Fruit fly (Drosophila melanogaster) whole organism, prepupa: Measurements from ENCODE around the gene Cyp4ac1.

Experiments
- CG10631 ChIP-seq: fragments of 200-800 bp; sonication (Bioruptor generic); optimal IDR thresholded peaks from 2 replicates; lab custom pipeline; 2016; ENCODE audit warnings: missing biosample characterization, missing genetic modification characterization
- CG10669 ChIP-seq: fragments of 200-800 bp; sonication (Bioruptor generic); optimal IDR thresholded peaks from 3 replicates; lab custom pipeline; 2018; ENCODE audit warnings: missing biosample characterization, mild to moderate bottlenecking, missing genetic modification characterization, moderate library complexity
- CG11294 ChIP-seq: fragments of 200-800 bp; sonication (Bioruptor generic); IDR thresholded peaks from 2 replicates; pipeline ENCODE4 v1.3.6; 2022; ENCODE audit warnings: missing biosample characterization, missing genetic modification characterization
- CG11762 ChIP-seq: fragments of 200-800 bp; sonication (Bioruptor generic); optimal IDR thresholded peaks from 3 replicates; lab custom pipeline; 2016; ENCODE audit warnings: missing biosample characterization, missing genetic modification characterization; ENCODE audit not compliant: insufficient read depth
- CG11902 ChIP-seq: fragments of 200-800 bp; sonication (Bioruptor generic); optimal IDR thresholded peaks from 3 replicates; lab custom pipeline; 2016; ENCODE audit warnings: missing biosample characterization, missing genetic modification characterization
- CG31627 ChIP-seq: fragments of 200-800 bp; sonication (Bioruptor generic); optimal IDR thresholded peaks from 3 replicates; lab custom pipeline; 2016; ENCODE audit warnings: missing biosample characterization, missing genetic modification characterization
- CG32006 ChIP-seq: fragments of 200-800 bp; sonication (Bioruptor generic); optimal IDR thresholded peaks from 3 replicates; lab custom pipeline; 2017; ENCODE audit warnings: missing biosample characterization, mild to moderate bottlenecking, missing genetic modification characterization
- CG34406 ChIP-seq: fragments of 200-800 bp; sonication (Bioruptor generic); optimal IDR thresholded peaks from 3 replicates; lab custom pipeline; 2016; ENCODE audit warnings: missing biosample characterization, missing genetic modification characterization
- CG6163 ChIP-seq: fragments of 200-800 bp; sonication (Bioruptor generic); IDR thresholded peaks from 3 replicates; pipeline ENCODE4 v1.3.6; 2022; ENCODE audit warnings: missing biosample characterization, missing genetic modification characterization
- CG6808 ChIP-seq: fragments of 200-800 bp; sonication (Bioruptor generic); optimal IDR thresholded peaks from 3 replicates; lab custom pipeline; 2017; ENCODE audit warnings: missing biosample characterization, missing genetic modification characterization, mild to moderate bottlenecking, moderate library complexity, missing genetic modification reagents
- CG6854 ChIP-seq: fragments of 200-800 bp; sonication (Bioruptor generic); optimal IDR thresholded peaks from 2 replicates; lab custom pipeline; 2017; ENCODE audit warnings: missing biosample characterization, mild to moderate bottlenecking, missing genetic modification characterization
- CG7368 ChIP-seq: fragments of 200-800 bp; sonication (Bioruptor generic); optimal IDR thresholded peaks from 3 replicates; lab custom pipeline; 2016; ENCODE audit warnings: missing biosample characterization, missing genetic modification characterization
- CG8119 ChIP-seq: fragments of 200-800 bp; sonication (Bioruptor generic); IDR thresholded peaks from 3 replicates; pipeline ENCODE4 v1.3.6; 2022; ENCODE audit warnings: missing biosample characterization, missing genetic modification characterization
- CG8319 ChIP-seq: fragments of 200-800 bp; sonication (Bioruptor generic); optimal IDR thresholded peaks from 3 replicates; lab custom pipeline; 2016; ENCODE audit warnings: missing biosample characterization, missing genetic modification characterization
- CG8632 ChIP-seq: fragments of 200-800 bp; sonication (Bioruptor generic); optimal IDR thresholded peaks from 3 replicates; lab custom pipeline; 2016; ENCODE audit warnings: missing biosample characterization, missing genetic modification characterization
- Eip75B ChIP-seq: fragments of 200-800 bp; sonication (Bioruptor generic); optimal IDR thresholded peaks from 3 replicates; lab custom pipeline; 2016; ENCODE audit warnings: missing biosample characterization, missing genetic modification characterization
- Ets96B ChIP-seq: fragments of 200-800 bp; optimal IDR thresholded peaks from 2 replicates; lab custom pipeline; 2019; ENCODE audit warnings: missing biosample characterization, mild to moderate bottlenecking, missing genetic modification characterization, moderate library complexity
- Hr38 ChIP-seq: sonication (Bioruptor generic); optimal IDR thresholded peaks from 2 replicates; lab custom pipeline; 2016; ENCODE audit warnings: missing biosample characterization, missing genetic modification characterization
- Hr4 ChIP-seq: fragments of 200-800 bp; sonication (Bioruptor generic); optimal IDR thresholded peaks from 3 replicates; lab custom pipeline; 2016; ENCODE audit warnings: missing biosample characterization, missing genetic modification characterization
- Lpt ChIP-seq: fragments of 200-800 bp; sonication (Bioruptor generic); optimal IDR thresholded peaks from 3 replicates; lab custom pipeline; 2016; ENCODE audit warnings: missing biosample characterization, missing genetic modification characterization
- Met ChIP-seq: fragments of 200-800 bp; sonication (Bioruptor generic); optimal IDR thresholded peaks from 3 replicates; lab custom pipeline; 2016; ENCODE audit warnings: missing biosample characterization, missing genetic modification characterization
- OdsH ChIP-seq: fragments of 200-800 bp; sonication (Bioruptor generic); optimal IDR thresholded peaks from 3 replicates; lab custom pipeline; 2016; ENCODE audit warnings: missing biosample characterization, missing genetic modification characterization
- Smox ChIP-seq: fragments of 200-800 bp; sonication (Bioruptor generic); optimal IDR thresholded peaks from 3 replicates; lab custom pipeline; 2016; ENCODE audit warnings: missing biosample characterization, missing genetic modification characterization
- achi ChIP-seq: fragments of 200-800 bp; sonication (Bioruptor generic); optimal IDR thresholded peaks from 3 replicates; lab custom pipeline; 2016; ENCODE audit warnings: missing biosample characterization, missing genetic modification characterization
- acj6 ChIP-seq: fragments of 200-800 bp; sonication (Bioruptor generic); optimal IDR thresholded peaks from 3 replicates; lab custom pipeline; 2016; ENCODE audit warnings: missing biosample characterization, missing genetic modification characterization
- dac ChIP-seq: fragments of 200-800 bp; sonication (Bioruptor generic); optimal IDR thresholded peaks from 2 replicates; lab custom pipeline; 2017; ENCODE audit warnings: missing biosample characterization, mild to moderate bottlenecking, missing genetic modification characterization
- dsx ChIP-seq: fragments of 200-800 bp; optimal IDR thresholded peaks from 3 replicates; lab custom pipeline; 2019; ENCODE audit warnings: missing biosample characterization, mild to moderate bottlenecking, missing genetic modification characterization, moderate library complexity; ENCODE audit not compliant: poor library complexity, severe bottlenecking
- eg ChIP-seq: fragments of 200-800 bp; sonication (Bioruptor generic); IDR thresholded peaks from 3 replicates; pipeline ENCODE4 v1.3.6; 2022; ENCODE audit warnings: missing biosample characterization, missing genetic modification characterization
- esn ChIP-seq: fragments of 200-800 bp; sonication (Bioruptor generic); optimal IDR thresholded peaks from 2 replicates; lab custom pipeline; 2016; ENCODE audit warnings: missing biosample characterization, mild to moderate bottlenecking, missing genetic modification characterization, moderate library complexity
- fd59A ChIP-seq: fragments of 200-800 bp; sonication (Bioruptor generic); optimal IDR thresholded peaks from 2 replicates; lab custom pipeline; 2017; ENCODE audit warnings: missing biosample characterization, mild to moderate bottlenecking, missing genetic modification characterization, missing genetic modification reagents
- fd85E ChIP-seq: fragments of 200-800 bp; sonication (Bioruptor generic); optimal IDR thresholded peaks from 3 replicates; lab custom pipeline; 2016; ENCODE audit warnings: missing biosample characterization, missing genetic modification characterization
- salr ChIP-seq, 2 experiments: fragments of 200-800 bp; sonication (Bioruptor generic); optimal IDR thresholded peaks; 3 replicates each; lab custom pipeline; 2016 to 2018; ENCODE audit warnings: missing biosample characterization in 2 of 2, missing genetic modification characterization in 2 of 2, mild to moderate bottlenecking in 1 of 2
- ss ChIP-seq, 2 experiments: fragments of 200-800 bp; sonication (Bioruptor generic); optimal IDR thresholded peaks; 2 replicates in 1 of 2; 3 replicates in 1 of 2; lab custom pipeline; 2017 to 2018; ENCODE audit warnings: mild to moderate bottlenecking in 2 of 2, missing biosample characterization in 2 of 2, missing genetic modification characterization in 2 of 2, moderate library complexity in 1 of 2
- topi ChIP-seq: fragments of 200-800 bp; sonication (Bioruptor generic); optimal IDR thresholded peaks from 3 replicates; lab custom pipeline; 2016; ENCODE audit warnings: missing biosample characterization, missing genetic modification characterization
- vri ChIP-seq: fragments of 200-800 bp; sonication (Bioruptor generic); optimal IDR thresholded peaks from 3 replicates; lab custom pipeline; 2016; ENCODE audit warnings: missing biosample characterization, mild to moderate bottlenecking, missing genetic modification characterization

Gene Cyp4ac1

dm6 chr2L:5263343-5264051, at the start of gene Cyp4ac1:
Cyp4ac1 (plus strand) TSS chr2L:5264001.
- TF ChIP-seq CG31627 (no peak), Lpt (GFP tag; lab: Kevin White, UChicago) (no peak), OdsH (GFP tag; lab: Kevin White, UChicago) (no peak), vri (peak; percentile 65), Smox (GFP tag; lab: Kevin White, UChicago) (no peak), eg (no peak)

DNA sequence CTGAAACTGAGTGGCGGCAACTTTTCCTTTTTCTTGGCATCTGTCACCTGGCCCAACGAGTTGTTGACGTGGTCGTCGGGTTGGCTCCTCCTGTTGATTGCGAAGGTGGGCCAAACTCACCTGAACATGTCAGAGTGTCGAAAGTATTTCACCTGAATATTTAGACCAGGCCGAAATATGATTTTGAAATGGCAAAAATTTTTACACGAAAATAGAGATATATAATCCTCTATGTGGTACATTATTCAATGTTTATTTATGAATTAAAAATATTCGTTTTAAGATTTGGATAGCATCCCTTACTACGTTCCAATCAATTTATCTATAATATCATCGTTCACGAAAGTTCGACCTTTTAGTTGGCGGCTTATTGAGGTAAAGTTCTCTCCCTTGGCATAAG, 48.8 kb upstream of the Cyp4ac1 start, which contains the start of gene CG7742:
Gene CG7742 (minus strand): TSS at position 101 of the 400 bp plus-strand sequence.
- no peak for TF ChIP-seq Hr38 (GFP tag; lab: Kevin White, UChicago)
- TF ChIP-seq CG31627: no peak
- TF ChIP-seq salr (GFP tag; optimal IDR thresholded peaks at IDR 0.05; lab: Kevin White, UChicago): no peak
- TF ChIP-seq CG11294 (GFP tag; lab: Robert Waterston, UW): no peak
- no peak for TF ChIP-seq Met
- no peak for TF ChIP-seq CG6808 (GFP tag; lab: Kevin White, UChicago)
- TF ChIP-seq ss (GFP tag; optimal IDR thresholded peaks at IDR 0.05; lab: Kevin White, UChicago): no peak
- TF ChIP-seq esn: no peak
- TF ChIP-seq fd85E (GFP tag; lab: Kevin White, UChicago): no peak
- no peak for TF ChIP-seq acj6 (GFP tag; lab: Kevin White, UChicago)
- no peak for TF ChIP-seq dsx (GFP tag; lab: Kevin White, UChicago)
- no peak for TF ChIP-seq CG10631 (GFP tag; lab: Kevin White, UChicago)
- no peak for TF ChIP-seq CG10669 (GFP tag; lab: Kevin White, UChicago)

- no peak for TF ChIP-seq CG6163 (GFP tag; lab: Robert Waterston, UW)
- no peak for TF ChIP-seq OdsH (GFP tag; lab: Kevin White, UChicago)
- no peak for TF ChIP-seq Met
- no peak for TF ChIP-seq Ets96B
- no peak for TF ChIP-seq CG32006
- TF ChIP-seq vri: no peak
- TF ChIP-seq ss (GFP tag; optimal IDR thresholded peaks at IDR 0.05; lab: Kevin White, UChicago): no peak
- TF ChIP-seq topi: no peak
- TF ChIP-seq CG7368 (GFP tag; lab: Kevin White, UChicago): no peak
- TF ChIP-seq, all 60 proteins: peak for 0
These were observed 47.4 kb upstream of the Cyp4ac1 start, which contains the start of the genes CG14034 and TpnC25D for dm6 chr2L:5216442-5216841. CG14034 (minus strand) TSS chr2L:5216542. TpnC25D (plus strand) TSS chr2L:5216701.

DNA sequence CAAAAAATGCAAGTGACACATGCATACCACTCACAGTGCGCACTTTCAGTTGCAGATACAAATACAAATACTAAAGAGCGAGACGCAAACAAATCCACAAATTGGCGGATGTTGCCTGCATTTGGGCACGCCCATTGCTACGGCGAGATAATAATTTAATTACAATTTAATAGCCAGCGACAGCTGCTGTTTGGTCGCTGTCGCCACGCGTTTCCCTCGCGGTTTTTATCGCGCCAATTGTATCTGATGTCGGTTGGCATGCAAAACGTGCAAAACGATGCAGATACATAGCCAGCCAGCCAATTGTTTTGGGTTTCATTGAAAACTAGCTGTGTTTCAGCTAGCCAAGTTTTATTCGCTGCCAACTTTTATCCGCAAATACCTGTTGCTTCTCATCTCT, 40.5 kb upstream of the Cyp4ac1 start:
- no peak for TF ChIP-seq CG11762 (GFP tag; lab: Kevin White, UChicago)
- no peak for TF ChIP-seq CG8119 (GFP tag; lab: Robert Waterston, UW)
- TF ChIP-seq CG8319 (GFP tag; lab: Kevin White, UChicago): no peak
- TF ChIP-seq dac (GFP tag; lab: Kevin White, UChicago): no peak
- no peak for TF ChIP-seq CG11902 (GFP tag; lab: Kevin White, UChicago)

dm6 chr2L:5224724-5225319, 39.0 kb upstream of the Cyp4ac1 start:
- no peak for TF ChIP-seq Lpt (GFP tag; lab: Kevin White, UChicago)
- TF ChIP-seq fd59A (GFP tag; lab: Kevin White, UChicago): no peak
- no peak for TF ChIP-seq achi (GFP tag; lab: Kevin White, UChicago)
- TF ChIP-seq Smox (GFP tag; lab: Kevin White, UChicago): no peak
- TF ChIP-seq esn: no peak
- no peak for TF ChIP-seq Hr4 (GFP tag; lab: Kevin White, UChicago)
- TF ChIP-seq Eip75B (GFP tag; lab: Kevin White, UChicago): no peak
- no peak for TF ChIP-seq CG8632 (GFP tag; lab: Kevin White, UChicago)
- no peak for TF ChIP-seq CG34406 (GFP tag; lab: Kevin White, UChicago)
- no peak for TF ChIP-seq CG11902 (GFP tag; lab: Kevin White, UChicago)
- 0 out of 3 replicates have a peak, but pooled peaks have one; percentile 18 for TF ChIP-seq eg
- TF ChIP-seq CG11294 (GFP tag; lab: Robert Waterston, UW): 0 out of 2 replicates have a peak, but pooled peaks have one; percentile 19
- no peak for TF ChIP-seq CG6854 (GFP tag; lab: Kevin White, UChicago)
- no peak for TF ChIP-seq dac (GFP tag; lab: Kevin White, UChicago)
